Worm (Caenorhabditis elegans) whole organism, young adult: Measurements from ENCODE around the gene frh-1.

Source experiments
- B0019.2 ChIP-seq: fragments of 200-800 bp; sonication (Bioruptor generic); conservative IDR thresholded peaks from 2 replicates; pipeline ENCODE4 v1.3.6; 2022; ENCODE audit warnings: missing genetic modification reagents, missing genetic modification characterization, missing compliant biosample characterization
- B0261.1 ChIP-seq: sonication (generic microtip); optimal IDR thresholded peaks from 2 replicates; lab custom pipeline; 2016; ENCODE audit warnings: mild to moderate bottlenecking, missing genetic modification characterization, moderate library complexity, missing compliant biosample characterization
- B0336.3 ChIP-seq: fragments of 200-800 bp; sonication (Bioruptor generic); IDR thresholded peaks from 2 replicates; pipeline ENCODE4 v1.3.6; 2022; ENCODE audit warnings: missing genetic modification characterization, missing compliant biosample characterization
- D2030.7 ChIP-seq: fragments of 200-800 bp; sonication (Bioruptor generic); IDR thresholded peaks from 2 replicates; pipeline ENCODE4 v1.3.6; 2022; ENCODE audit warnings: missing genetic modification reagents, missing genetic modification characterization, missing compliant biosample characterization
- F52B5.7 ChIP-seq: sonication (generic microtip); optimal IDR thresholded peaks from 2 replicates; lab custom pipeline; 2016; ENCODE audit warnings: mild to moderate bottlenecking, missing genetic modification characterization, missing compliant biosample characterization
- Y56A3A.18 ChIP-seq: fragments of 200-800 bp; sonication (Bioruptor generic); IDR thresholded peaks from 2 replicates; pipeline ENCODE4 v1.3.6; 2022; ENCODE audit warnings: missing genetic modification reagents, missing genetic modification characterization, missing compliant biosample characterization
- Y67H2A.10 ChIP-seq: fragments of 200-800 bp; sonication (Bioruptor generic); conservative IDR thresholded peaks from 2 replicates; pipeline ENCODE4 v1.3.6; 2022; ENCODE audit warnings: missing genetic modification reagents, missing genetic modification characterization, missing compliant biosample characterization
- ZK185.1 ChIP-seq: sonication (generic microtip); optimal IDR thresholded peaks from 2 replicates; lab custom pipeline; 2016; ENCODE audit warnings: mild to moderate bottlenecking, missing genetic modification characterization, missing compliant biosample characterization; ENCODE audit not compliant: poor library complexity, severe bottlenecking
- akir-1 ChIP-seq: fragments of 200-800 bp; sonication (Bioruptor generic); optimal IDR thresholded peaks from 2 replicates; lab custom pipeline; 2018; ENCODE audit warnings: mild to moderate bottlenecking, missing genetic modification characterization, moderate library complexity, missing compliant biosample characterization
- ama-1 ChIP-seq, 3 experiments: fragments of 150-350 bp in 1 of 3; sonication (generic microtip) in 2 of 3; optimal IDR thresholded peaks; 2 replicates each; lab custom pipeline; 2014 to 2018; ENCODE audit warnings: missing biosample characterization in 2 of 3, missing genetic modification characterization in 2 of 3, missing genetic modification reagents in 2 of 3
- bed-2 ChIP-seq: fragments of 200-800 bp; sonication (Bioruptor generic); IDR thresholded peaks from 2 replicates; pipeline ENCODE4 v1.3.6; 2022; ENCODE audit warnings: missing genetic modification reagents, missing genetic modification characterization, missing compliant biosample characterization
- cebp-1 ChIP-seq, 2 experiments: fragments of 200-800 bp in 1 of 2; sonication (Bioruptor generic) in 1 of 2; sonication (generic microtip) in 1 of 2; IDR thresholded peaks in 1 of 2; optimal IDR thresholded peaks in 1 of 2; 2 replicates each; pipeline versions ENCODE4 v1.3.6 to Lab custom; 2017 to 2022; ENCODE audit warnings: missing compliant biosample characterization in 2 of 2, missing genetic modification characterization in 2 of 2, mild to moderate bottlenecking in 1 of 2, missing genetic modification reagents in 1 of 2, moderate library complexity in 1 of 2
- cebp-2 ChIP-seq: fragments of 200-800 bp; sonication (Bioruptor generic); IDR thresholded peaks from 2 replicates; pipeline ENCODE4 v1.3.6; 2022; ENCODE audit warnings: missing genetic modification characterization, missing compliant biosample characterization
- ceh-40 ChIP-seq: fragments of 200-800 bp; sonication (Bioruptor generic); IDR thresholded peaks from 2 replicates; pipeline ENCODE4 v1.3.6; 2022; ENCODE audit warnings: missing genetic modification characterization, missing compliant biosample characterization
- ceh-79 ChIP-seq: sonication (generic microtip); optimal IDR thresholded peaks from 2 replicates; lab custom pipeline; 2017; ENCODE audit warnings: mild to moderate bottlenecking, missing genetic modification characterization, missing compliant biosample characterization
- dox-1 ChIP-seq: fragments of 200-800 bp; sonication (Bioruptor generic); IDR thresholded peaks from 2 replicates; pipeline ENCODE4 v1.3.6; 2022; ENCODE audit warnings: missing genetic modification reagents, missing genetic modification characterization, missing compliant biosample characterization
- efl-1 ChIP-seq: fragments of 150-350 bp; optimal IDR thresholded peaks from 2 replicates; lab custom pipeline; 2014; ENCODE audit warnings: missing biosample characterization, missing genetic modification reagents, missing genetic modification characterization
- egl-44 ChIP-seq: fragments of 200-800 bp; sonication (Bioruptor generic); IDR thresholded peaks from 2 replicates; pipeline ENCODE4 v1.3.6; 2022; ENCODE audit warnings: missing genetic modification reagents, missing genetic modification characterization, missing compliant biosample characterization
- fkh-3 ChIP-seq: sonication (generic microtip); optimal IDR thresholded peaks from 2 replicates; lab custom pipeline; 2016; ENCODE audit warnings: mild to moderate bottlenecking, missing genetic modification characterization, missing compliant biosample characterization
- him-1 ChIP-seq: sonication (generic microtip); optimal IDR thresholded peaks from 2 replicates; lab custom pipeline; 2016; ENCODE audit warnings: missing genotype, missing genetic modification reagents, missing genetic modification characterization, missing compliant biosample characterization
- hmg-1.2 ChIP-seq: fragments of 200-800 bp; sonication (Bioruptor generic); IDR thresholded peaks from 2 replicates; pipeline ENCODE4 v1.3.6; 2022; ENCODE audit warnings: missing genetic modification reagents, missing genetic modification characterization, missing compliant biosample characterization
- hmg-20 ChIP-seq: fragments of 200-800 bp; sonication (Bioruptor generic); IDR thresholded peaks from 2 replicates; pipeline ENCODE4 v1.3.6; 2022; ENCODE audit warnings: missing genetic modification reagents, missing genetic modification characterization, missing compliant biosample characterization
- hrde-1 ChIP-seq: sonication (generic microtip); optimal IDR thresholded peaks from 2 replicates; lab custom pipeline; 2016; ENCODE audit warnings: missing genetic modification characterization, mild to moderate bottlenecking, missing compliant biosample characterization, moderate library complexity, missing genotype, missing genetic modification reagents, borderline replicate concordance
- lin-26 ChIP-seq: fragments of 200-800 bp; sonication (Bioruptor generic); IDR thresholded peaks from 2 replicates; pipeline ENCODE4 v1.3.6; 2022; ENCODE audit warnings: missing genetic modification reagents, missing genetic modification characterization, missing compliant biosample characterization
- nhr-120 ChIP-seq: fragments of 200-800 bp; sonication (Bioruptor generic); IDR thresholded peaks from 2 replicates; pipeline ENCODE4 v1.3.6; 2022; ENCODE audit warnings: missing genetic modification characterization, missing compliant biosample characterization
- pbrm-1 ChIP-seq: fragments of 200-800 bp; sonication (Bioruptor generic); IDR thresholded peaks from 2 replicates; pipeline ENCODE4 v1.3.6; 2022; ENCODE audit warnings: missing genetic modification reagents, missing genetic modification characterization, missing compliant biosample characterization
- rec-8 ChIP-seq, 2 experiments: sonication (generic microtip); optimal IDR thresholded peaks; 2 replicates each; lab custom pipeline; 2016; ENCODE audit warnings: mild to moderate bottlenecking in 2 of 2, missing genetic modification characterization in 2 of 2, missing genetic modification reagents in 2 of 2, missing genotype in 2 of 2, missing biosample characterization in 1 of 2, missing compliant biosample characterization in 1 of 2, moderate library complexity in 1 of 2
- repo-1 ChIP-seq: sonication (generic microtip); optimal IDR thresholded peaks from 2 replicates; lab custom pipeline; 2017; ENCODE audit warnings: mild to moderate bottlenecking, missing genetic modification characterization, missing compliant biosample characterization
- snpc-1.3 ChIP-seq: sonication (generic microtip); optimal IDR thresholded peaks from 2 replicates; lab custom pipeline; 2017; ENCODE audit warnings: missing genetic modification characterization, mild to moderate bottlenecking, missing compliant biosample characterization, antibody characterized with exemption, moderate library complexity, missing genotype, missing genetic modification reagents; ENCODE audit not compliant: insufficient read depth
- snpc-4 ChIP-seq, 5 experiments: fragments of 150-350 bp in 1 of 5; sonication (generic microtip) in 4 of 5; optimal IDR thresholded peaks; 2 replicates each; lab custom pipeline; 2014 to 2018; ENCODE audit warnings: missing genetic modification characterization in 5 of 5, missing biosample characterization in 3 of 5, antibody characterized with exemption in 2 of 5, mild to moderate bottlenecking in 2 of 5, missing compliant biosample characterization in 2 of 5, missing genotype in 2 of 5, moderate library complexity in 2 of 5, missing genetic modification reagents in 1 of 5
- tbp1 ChIP-seq: fragments of 200-800 bp; sonication (Bioruptor generic); optimal IDR thresholded peaks from 2 replicates; lab custom pipeline; 2018; ENCODE audit warnings: mild to moderate bottlenecking, missing genetic modification characterization, missing compliant biosample characterization
- zfh-2 ChIP-seq: fragments of 200-800 bp; sonication (Bioruptor generic); conservative IDR thresholded peaks from 2 replicates; pipeline ENCODE4 v1.3.6; 2022; ENCODE audit warnings: missing genetic modification reagents, missing genetic modification characterization, missing compliant biosample characterization
- ztf-25 ChIP-seq: fragments of 200-800 bp; sonication (Bioruptor generic); IDR thresholded peaks from 2 replicates; pipeline ENCODE4 v1.3.6; 2022; ENCODE audit warnings: missing genetic modification reagents, missing genetic modification characterization, missing compliant biosample characterization
- ztf-26 ChIP-seq: sonication (generic microtip); optimal IDR thresholded peaks from 2 replicates; lab custom pipeline; 2017; ENCODE audit warnings: missing genetic modification characterization, missing compliant biosample characterization

The frh-1 gene

ce11 chrII:5942593-5942992, 25.4 kb downstream of the frh-1 start, which contains the start of gene F28B12.1:
F28B12.1 (plus strand) TSS chrII:5942927.
- TF ChIP-seq ceh-79 (tag; lab: Kevin White, UChicago) (no peak), cebp-1 (GFP tag; IDR thresholded peaks at IDR 0.05; lab: Robert Waterston, UW) (no peak), cebp-1 (tag; optimal IDR thresholded peaks at IDR 0.05; lab: Kevin White, UChicago) (peak; percentile 26)

- TF ChIP-seq lin-26 (GFP tag; lab: Robert Waterston, UW) = no peak
- no peak for TF ChIP-seq tbp1 (GFP tag; lab: Kevin White, UChicago)
- TF ChIP-seq ztf-25 (GFP tag; lab: Robert Waterston, UW) = no peak
- TF ChIP-seq Y67H2A.10 (GFP tag; lab: Robert Waterston, UW) = no peak
- TF ChIP-seq, all 124 proteins: peak for 0
Measured at ce11 chrII:5944268-5944667, 27.0 kb downstream of the frh-1 start, which contains the start of gene B0034.2. B0034.2 (minus strand) TSS chrII:5944368.

ce11 chrII:5945818-5946217, 28.6 kb downstream of the frh-1 start:
- TF ChIP-seq ceh-40 (no peak), fkh-3 (tag; lab: Kevin White, UChicago) (no peak), cebp-2 (GFP tag; lab: Robert Waterston, UW) (no peak), akir-1 (GFP tag; lab: Kevin White, UChicago) (no peak), Y56A3A.18 (GFP tag; lab: Robert Waterston, UW) (no peak)

- TF ChIP-seq B0336.3 (GFP tag; lab: Robert Waterston, UW) (no peak), repo-1 (no peak), B0261.1 (no peak), rec-8 (tag; optimal IDR thresholded peaks at IDR 0.05; lab: Kevin White, UChicago) (no peak), him-1 (tag; lab: Kevin White, UChicago) (no peak), nhr-120 (GFP tag; lab: Robert Waterston, UW) (no peak), snpc-1.3 (tag; lab: Kevin White, UChicago) (no peak), hrde-1 (tag; lab: Kevin White, UChicago) (no peak), pbrm-1 (no peak), F52B5.7 (tag; lab: Kevin White, UChicago) (no peak), ztf-26 (no peak), cebp-2 (GFP tag; lab: Robert Waterston, UW) (no peak), B0019.2 (GFP tag; lab: Robert Waterston, UW) (no peak), ztf-25 (GFP tag; lab: Robert Waterston, UW) (no peak), efl-1 (GFP tag; lab: Kevin White, UChicago) (no peak), ama-1 (optimal IDR thresholded peaks at IDR 0.05; lab: Kevin White, UChicago) (no peak), ama-1 (GFP tag; optimal IDR thresholded peaks at IDR 0.05; lab: Kevin White, UChicago) (no peak), ZK185.1 (tag; lab: Kevin White, UChicago) (no peak), hmg-20 (no peak)
Measured at ce11 chrII:5946438-5946837, 29.2 kb downstream of the frh-1 start.

ce11 chrII:5948681-5949080, 31.5 kb downstream of the frh-1 start:
- TF ChIP-seq hmg-20 (no peak), snpc-4 (GFP tag; optimal IDR thresholded peaks at IDR 0.05; lab: Kevin White, UChicago) (no peak), snpc-4 (tag; optimal IDR thresholded peaks at IDR 0.05; lab: Kevin White, UChicago) (peak in 1 of 4 experiments; percentile 5), D2030.7 (GFP tag; lab: Robert Waterston, UW) (no peak), zfh-2 (GFP tag; lab: Robert Waterston, UW) (peak; percentile 86), egl-44 (GFP tag; lab: Robert Waterston, UW) (no peak), cebp-1 (GFP tag; IDR thresholded peaks at IDR 0.05; lab: Robert Waterston, UW) (no peak), cebp-1 (tag; optimal IDR thresholded peaks at IDR 0.05; lab: Kevin White, UChicago) (peak; percentile 27), hmg-1.2 (GFP tag; lab: Robert Waterston, UW) (peak; percentile 25; the same call in 1 of the 2 replicates), bed-2 (GFP tag; lab: Robert Waterston, UW) (no peak), dox-1 (GFP tag; lab: Robert Waterston, UW) (0 out of 2 replicates have a peak, but pooled peaks have one; percentile 26), akir-1 (GFP tag; lab: Kevin White, UChicago) (no peak)
- TF ChIP-seq, all 124 proteins: peak for 5
